Fruit fly (Drosophila melanogaster) whole organism, embryonic: ENCODE results near the gene Ugt36D1.

Source experiments
- Abd-B ChIP-seq: fragments of 200-800 bp; sonication (Bioruptor generic); optimal IDR thresholded peaks from 2 replicates; lab custom pipeline; 2018; ENCODE audit warnings: missing biosample characterization, mild to moderate bottlenecking, missing genetic modification characterization, moderate library complexity
- Asciz ChIP-seq: fragments of 200-800 bp; sonication (Bioruptor generic); optimal IDR thresholded peaks from 2 replicates; lab custom pipeline; 2017; ENCODE audit warnings: missing biosample characterization, mild to moderate bottlenecking, missing genetic modification characterization, missing genetic modification reagents
- Atf6 ChIP-seq: fragments of 200-800 bp; sonication (Bioruptor generic); IDR thresholded peaks from 2 replicates; pipeline ENCODE4 v1.3.6; 2022; ENCODE audit warnings: missing biosample characterization, missing genetic modification characterization
- Blimp-1 ChIP-seq: fragments of 200-800 bp; sonication (Bioruptor generic); optimal IDR thresholded peaks from 3 replicates; lab custom pipeline; 2018; ENCODE audit warnings: missing biosample characterization, missing genetic modification characterization, mild to moderate bottlenecking, moderate library complexity, missing genetic modification reagents
- CG12155 ChIP-seq: fragments of 200-800 bp; sonication (Bioruptor generic); optimal IDR thresholded peaks from 3 replicates; lab custom pipeline; 2016; ENCODE audit warnings: missing biosample characterization, missing genetic modification characterization
- CG12744 ChIP-seq: fragments of 200-800 bp; sonication (Bioruptor generic); optimal IDR thresholded peaks from 2 replicates; lab custom pipeline; 2016; ENCODE audit warnings: missing biosample characterization, missing genetic modification characterization
- CG13123 ChIP-seq: fragments of 200-800 bp; sonication (Bioruptor generic); optimal IDR thresholded peaks from 2 replicates; lab custom pipeline; 2016; ENCODE audit warnings: missing biosample characterization, missing genetic modification characterization
- CG14710 ChIP-seq: fragments of 200-800 bp; sonication (Bioruptor generic); optimal IDR thresholded peaks from 3 replicates; lab custom pipeline; 2019; ENCODE audit warnings: missing biosample characterization, mild to moderate bottlenecking, missing genetic modification characterization, moderate library complexity
- CG1647 ChIP-seq: fragments of 200-800 bp; sonication (Bioruptor generic); optimal IDR thresholded peaks from 3 replicates; lab custom pipeline; 2016; ENCODE audit warnings: missing biosample characterization, missing genetic modification characterization
- CG16779 ChIP-seq: fragments of 200-800 bp; sonication (Bioruptor generic); IDR thresholded peaks from 2 replicates; pipeline ENCODE4 v1.3.6; 2022; ENCODE audit warnings: missing biosample characterization, missing genetic modification characterization
- CG17359 ChIP-seq: fragments of 200-800 bp; sonication (Bioruptor generic); optimal IDR thresholded peaks from 3 replicates; lab custom pipeline; 2018; ENCODE audit warnings: missing biosample characterization, mild to moderate bottlenecking, missing genetic modification characterization, moderate library complexity
- CG18599 ChIP-seq: fragments of 200-800 bp; sonication (Bioruptor generic); optimal IDR thresholded peaks from 3 replicates; lab custom pipeline; 2017; ENCODE audit warnings: missing biosample characterization, missing genetic modification characterization, mild to moderate bottlenecking, moderate library complexity, missing genetic modification reagents
- CG2129 ChIP-seq: fragments of 200-800 bp; sonication (Bioruptor generic); IDR thresholded peaks from 2 replicates; pipeline ENCODE4 v1.3.6; 2022; ENCODE audit warnings: missing biosample characterization, missing genetic modification characterization; ENCODE audit not compliant: partially characterized antibody
- CG30403 ChIP-seq: fragments of 200-800 bp; sonication (Bioruptor generic); optimal IDR thresholded peaks from 3 replicates; lab custom pipeline; 2016; ENCODE audit warnings: missing biosample characterization, missing genetic modification characterization
- CG3163 ChIP-seq: fragments of 200-800 bp; sonication (Bioruptor generic); optimal IDR thresholded peaks from 3 replicates; lab custom pipeline; 2016; ENCODE audit warnings: missing biosample characterization, missing genetic modification characterization
- CG33557 ChIP-seq: fragments of 200-800 bp; sonication (Bioruptor generic); optimal IDR thresholded peaks from 2 replicates; lab custom pipeline; 2019; ENCODE audit warnings: missing biosample characterization, mild to moderate bottlenecking, missing genetic modification characterization, moderate library complexity
- CG3407 ChIP-seq: fragments of 200-800 bp; sonication (Bioruptor generic); optimal IDR thresholded peaks from 2 replicates; lab custom pipeline; 2018; ENCODE audit warnings: missing biosample characterization, mild to moderate bottlenecking, missing genetic modification characterization
- CG4617 ChIP-seq: fragments of 200-800 bp; sonication (Bioruptor generic); optimal IDR thresholded peaks from 3 replicates; lab custom pipeline; 2016; ENCODE audit warnings: missing biosample characterization, missing genetic modification characterization, borderline replicate concordance
- CG5245 ChIP-seq: fragments of 200-800 bp; sonication (Bioruptor generic); optimal IDR thresholded peaks from 3 replicates; lab custom pipeline; 2016; ENCODE audit warnings: missing biosample characterization, missing genetic modification characterization
- CG7271 ChIP-seq: fragments of 200-800 bp; sonication (Bioruptor generic); optimal IDR thresholded peaks from 2 replicates; lab custom pipeline; 2018; ENCODE audit warnings: missing biosample characterization, mild to moderate bottlenecking, missing genetic modification characterization, moderate library complexity
- CG8924 ChIP-seq: fragments of 200-800 bp; optimal IDR thresholded peaks from 3 replicates; lab custom pipeline; 2019; ENCODE audit warnings: missing biosample characterization, mild to moderate bottlenecking, missing genetic modification characterization, moderate library complexity
- CG9797 ChIP-seq: fragments of 200-800 bp; sonication (Bioruptor generic); optimal IDR thresholded peaks from 3 replicates; lab custom pipeline; 2018; ENCODE audit warnings: missing biosample characterization, mild to moderate bottlenecking, missing genetic modification characterization
- CkIIα-i1 ChIP-seq: fragments of 200-800 bp; sonication (Bioruptor generic); IDR thresholded peaks from 2 replicates; pipeline ENCODE4 v1.3.6; 2022; ENCODE audit warnings: missing biosample characterization, missing genetic modification characterization
- CrebB ChIP-seq: fragments of 200-800 bp; sonication (Bioruptor generic); optimal IDR thresholded peaks from 3 replicates; lab custom pipeline; 2018; ENCODE audit warnings: missing biosample characterization, mild to moderate bottlenecking, missing genetic modification characterization
- Dbx ChIP-seq: fragments of 200-800 bp; sonication (Bioruptor generic); IDR thresholded peaks from 3 replicates; pipeline ENCODE4 v1.3.6; 2022; ENCODE audit warnings: missing biosample characterization, missing genetic modification characterization
- Dip2 ChIP-seq: fragments of 200-800 bp; sonication (Bioruptor generic); IDR thresholded peaks from 2 replicates; pipeline ENCODE4 v1.3.6; 2022; ENCODE audit warnings: missing biosample characterization, missing genetic modification characterization
- Jarid2 ChIP-seq: fragments of 200-800 bp; sonication (Bioruptor generic); optimal IDR thresholded peaks from 3 replicates; lab custom pipeline; 2017; ENCODE audit warnings: mild to moderate bottlenecking, missing biosample characterization, missing genetic modification reagents, missing genetic modification characterization
- Max ChIP-seq: fragments of 200-800 bp; sonication (Bioruptor generic); optimal IDR thresholded peaks from 2 replicates; lab custom pipeline; 2016; ENCODE audit warnings: missing biosample characterization, mild to moderate bottlenecking, missing genetic modification characterization
- Meics ChIP-seq: fragments of 200-800 bp; sonication (Bioruptor generic); optimal IDR thresholded peaks from 2 replicates; lab custom pipeline; 2017; ENCODE audit warnings: missing biosample characterization, mild to moderate bottlenecking, missing genetic modification characterization
- Myb ChIP-seq: fragments of 200-800 bp; sonication (Bioruptor generic); optimal IDR thresholded peaks from 2 replicates; lab custom pipeline; 2016; ENCODE audit warnings: missing biosample characterization, missing genetic modification characterization
- NC2β ChIP-seq: fragments of 200-800 bp; sonication (Bioruptor generic); optimal IDR thresholded peaks from 2 replicates; lab custom pipeline; 2016; ENCODE audit warnings: missing biosample characterization, missing genetic modification characterization
- Opbp ChIP-seq: fragments of 200-800 bp; sonication (Bioruptor generic); IDR thresholded peaks from 3 replicates; pipeline ENCODE4 v1.3.6; 2022; ENCODE audit warnings: missing biosample characterization, missing genetic modification characterization; ENCODE audit not compliant: partially characterized antibody
- PHDP ChIP-seq: fragments of 200-800 bp; sonication (Bioruptor generic); optimal IDR thresholded peaks from 3 replicates; lab custom pipeline; 2018; ENCODE audit warnings: missing biosample characterization, mild to moderate bottlenecking, missing genetic modification characterization, moderate library complexity
- Poxn ChIP-seq: fragments of 200-800 bp; sonication (Bioruptor generic); IDR thresholded peaks from 2 replicates; pipeline ENCODE4 v1.3.6; 2022; ENCODE audit warnings: missing biosample characterization, missing genetic modification characterization
- Ptx1 ChIP-seq: fragments of 200-800 bp; sonication (Bioruptor generic); IDR thresholded peaks from 2 replicates; pipeline ENCODE4 v1.3.6; 2022; ENCODE audit warnings: missing biosample characterization, missing genetic modification characterization
- TFAM ChIP-seq: fragments of 200-800 bp; sonication (Bioruptor generic); optimal IDR thresholded peaks from 2 replicates; lab custom pipeline; 2017; ENCODE audit warnings: missing biosample characterization, missing genetic modification characterization, inconsistent platforms
- Xrp1 ChIP-seq: fragments of 200-800 bp; sonication (Bioruptor generic); IDR thresholded peaks from 2 replicates; pipeline ENCODE4 v1.3.6; 2022; ENCODE audit warnings: missing biosample characterization, missing genetic modification characterization
- crol ChIP-seq: fragments of 200-800 bp; sonication (Bioruptor generic); IDR thresholded peaks from 2 replicates; pipeline ENCODE4 v1.3.6; 2022; ENCODE audit warnings: missing biosample characterization, missing genetic modification characterization
- danr ChIP-seq: fragments of 200-800 bp; sonication (Bioruptor generic); IDR thresholded peaks from 2 replicates; pipeline ENCODE4 v1.3.6; 2022; ENCODE audit warnings: missing biosample characterization, missing genetic modification characterization
- hkb ChIP-seq, 2 experiments: fragments of 200-800 bp in 1 of 2; fragments of >200 bp in 1 of 2; sonication (Bioruptor generic) in 1 of 2; IDR thresholded peaks in 1 of 2; optimal IDR thresholded peaks in 1 of 2; 2 replicates each; pipeline versions ENCODE4 v1.3.6 to Lab custom; 2017 to 2022; ENCODE audit warnings: missing biosample characterization in 1 of 2, missing genetic modification characterization in 1 of 2
- mirr ChIP-seq: fragments of 200-800 bp; sonication (Bioruptor generic); optimal IDR thresholded peaks from 3 replicates; lab custom pipeline; 2018; ENCODE audit warnings: missing biosample characterization, mild to moderate bottlenecking, missing genetic modification characterization
- p53 ChIP-seq: fragments of 200-800 bp; sonication (Bioruptor generic); optimal IDR thresholded peaks from 2 replicates; lab custom pipeline; 2016; ENCODE audit warnings: missing biosample characterization, missing genetic modification characterization
- pho ChIP-seq: fragments of 200-800 bp; sonication (Bioruptor generic); optimal IDR thresholded peaks from 2 replicates; lab custom pipeline; 2016; ENCODE audit warnings: missing biosample characterization, missing genetic modification characterization
- pnt ChIP-seq: fragments of 200-800 bp; sonication (Bioruptor generic); optimal IDR thresholded peaks from 3 replicates; lab custom pipeline; 2016; ENCODE audit warnings: missing biosample characterization, missing genetic modification characterization
- psq ChIP-seq: fragments of 200-800 bp; sonication (Bioruptor generic); optimal IDR thresholded peaks from 2 replicates; lab custom pipeline; 2017; ENCODE audit warnings: missing biosample characterization, missing genetic modification characterization
- stwl ChIP-seq: fragments of 200-800 bp; sonication (Bioruptor generic); optimal IDR thresholded peaks from 3 replicates; lab custom pipeline; 2018; ENCODE audit warnings: missing biosample characterization, mild to moderate bottlenecking, missing genetic modification characterization, moderate library complexity
- tup ChIP-seq: fragments of 200-800 bp; sonication (Bioruptor generic); optimal IDR thresholded peaks from 2 replicates; lab custom pipeline; 2016; ENCODE audit warnings: missing biosample characterization, mild to moderate bottlenecking, missing genetic modification characterization, moderate library complexity
- unpg ChIP-seq: fragments of 200-800 bp; sonication (Bioruptor generic); optimal IDR thresholded peaks from 3 replicates; lab custom pipeline; 2018; ENCODE audit warnings: missing biosample characterization, mild to moderate bottlenecking, missing genetic modification characterization, moderate library complexity
- zfh1 ChIP-seq: fragments of 200-800 bp; sonication (Bioruptor generic); IDR thresholded peaks from 3 replicates; pipeline ENCODE4 v1.3.6; 2022; ENCODE audit warnings: missing biosample characterization, missing genetic modification characterization

The Ugt36D1 gene

dm6 chr2L:18839143-18839872 is 16.0 kb downstream of the Ugt36D1 start, which contains the start of gene CG10600 (continued):
- TF ChIP-seq PHDP (tag; lab: Kevin White, UChicago): peak; percentile 63
- peak; percentile 84 for TF ChIP-seq Dip2 (GFP tag; lab: Robert Waterston, UW)
- TF ChIP-seq pho (GFP tag; lab: Kevin White, UChicago): peak; percentile 88
- peak; percentile 75 for TF ChIP-seq p53 (GFP tag; lab: Kevin White, UChicago)
- no peak for TF ChIP-seq CkIIα-i1 (GFP tag; lab: Robert Waterston, UW)
- TF ChIP-seq CrebB: peak; percentile 64
- peak; percentile 74 for TF ChIP-seq CG16779 (GFP tag; lab: Robert Waterston, UW)
- peak; percentile 99 for TF ChIP-seq CG4617 (GFP tag; lab: Kevin White, UChicago)
- peak; percentile 69 for TF ChIP-seq Ptx1 (GFP tag; lab: Robert Waterston, UW)
- TF ChIP-seq Jarid2 (GFP tag; lab: Kevin White, UChicago): peak; percentile 60
- peak; percentile 95 for TF ChIP-seq stwl (tag; lab: Kevin White, UChicago)
- peak; percentile 84 for TF ChIP-seq CG1647 (GFP tag; lab: Kevin White, UChicago)
- peak; percentile 67 for TF ChIP-seq Xrp1 (GFP tag; lab: Robert Waterston, UW)
- TF ChIP-seq Abd-B (GFP tag; lab: Kevin White, UChicago): peak; percentile 72
- TF ChIP-seq Poxn (GFP tag; lab: Robert Waterston, UW): no peak
- TF ChIP-seq CG2129: peak; percentile 54
- no peak for TF ChIP-seq Blimp-1 (GFP tag; lab: Kevin White, UChicago)
- peak; percentile 89 for TF ChIP-seq CG12744
- peak; percentile 69 for TF ChIP-seq psq (GFP tag; lab: Kevin White, UChicago)
- peak; percentile 73 for TF ChIP-seq pnt (GFP tag; lab: Kevin White, UChicago)
- peak; percentile 94 for TF ChIP-seq CG14710
- TF ChIP-seq CG17359 (tag; lab: Kevin White, UChicago): peak; percentile 70
- peak; percentile 87 for TF ChIP-seq CG5245 (GFP tag; lab: Kevin White, UChicago)
- peak; percentile 83 for TF ChIP-seq NC2β (GFP tag; lab: Kevin White, UChicago)
- peak; percentile 71 for TF ChIP-seq hkb (optimal IDR thresholded peaks at IDR 0.05; lab: Kevin White, UChicago)
- TF ChIP-seq hkb (GFP tag; IDR thresholded peaks at IDR 0.05; lab: Robert Waterston, UW): peak; percentile 67
- peak; percentile 96 for TF ChIP-seq CG12155
- peak; percentile 46 for TF ChIP-seq CG33557
- TF ChIP-seq mirr: peak; percentile 69
- no peak for TF ChIP-seq Asciz (GFP tag; lab: Kevin White, UChicago)
- peak; percentile 90 for TF ChIP-seq Opbp (GFP tag; lab: Robert Waterston, UW)
- peak; percentile 76 for TF ChIP-seq Meics
- peak; percentile 59; the same call in 1 of the 2 replicates for TF ChIP-seq Atf6 (GFP tag; lab: Robert Waterston, UW)
- TF ChIP-seq CG3407 (GFP tag; lab: Kevin White, UChicago): peak; percentile 61
- TF ChIP-seq CG3163 (GFP tag; lab: Kevin White, UChicago): peak; percentile 80
- TF ChIP-seq unpg (GFP tag; lab: Kevin White, UChicago): peak; percentile 65
- TF ChIP-seq Dbx: peak; percentile 87
- no peak for TF ChIP-seq danr (GFP tag; lab: Robert Waterston, UW)
- peak; percentile 85 for TF ChIP-seq Myb (GFP tag; lab: Kevin White, UChicago)
- TF ChIP-seq TFAM: no peak
- TF ChIP-seq CG9797 (GFP tag; lab: Kevin White, UChicago): peak; percentile 56
- TF ChIP-seq CG30403 (GFP tag; lab: Kevin White, UChicago): peak; percentile 86
- TF ChIP-seq zfh1 (GFP tag; lab: Robert Waterston, UW): peak; percentile 78
- TF ChIP-seq CG18599: peak; percentile 86
- peak; percentile 77 for TF ChIP-seq CG13123 (GFP tag; lab: Kevin White, UChicago)
- TF ChIP-seq tup (GFP tag; lab: Kevin White, UChicago): peak; percentile 87
- no peak for TF ChIP-seq crol (GFP tag; lab: Robert Waterston, UW)
- TF ChIP-seq CG7271 (tag; lab: Kevin White, UChicago): no peak
- TF ChIP-seq CG8924 (tag; lab: Kevin White, UChicago): peak; percentile 45
- peak; percentile 70 for TF ChIP-seq Max
